Worm (Caenorhabditis elegans) whole organism, L1 larva: ENCODE results near the gene T25B9.12.

Experiments used
- C34B4.2 ChIP-seq: sonication (generic microtip); optimal IDR thresholded peaks from 2 replicates; lab custom pipeline; 2017; ENCODE audit warnings: mild to moderate bottlenecking, missing genetic modification characterization, missing compliant biosample characterization
- alr-1 ChIP-seq: fragments of 200-800 bp; sonication (Bioruptor generic); optimal IDR thresholded peaks from 2 replicates; lab custom pipeline; 2018; ENCODE audit warnings: borderline replicate concordance, mild to moderate bottlenecking, missing genetic modification characterization, missing compliant biosample characterization
- efl-1 ChIP-seq, 4 experiments: fragments of 150-350 bp; optimal IDR thresholded peaks in 3 of 4; peaks in 1 of 4; 1 replicate in 1 of 4; 2 replicates in 3 of 4; lab custom pipeline; 2014; ENCODE audit warnings: missing biosample characterization in 2 of 4, missing genetic modification characterization in 2 of 4, missing genetic modification reagents in 2 of 4
- fkh-8 ChIP-seq: sonication (generic microtip); optimal IDR thresholded peaks from 2 replicates; lab custom pipeline; 2016; ENCODE audit warnings: mild to moderate bottlenecking, missing genetic modification characterization, missing compliant biosample characterization
- nhr-77 ChIP-seq: fragments of 150-350 bp; optimal IDR thresholded peaks from 2 replicates; lab custom pipeline; 2014; ENCODE audit warnings: missing biosample characterization, missing genetic modification characterization
- unc-62 ChIP-seq: fragments of 150-350 bp; optimal IDR thresholded peaks from 2 replicates; lab custom pipeline; 2014; ENCODE audit warnings: missing biosample characterization, missing genetic modification reagents, missing genetic modification characterization
- zag-1 ChIP-seq: fragments of 150-350 bp; optimal IDR thresholded peaks from 2 replicates; lab custom pipeline; 2014; ENCODE audit warnings: missing biosample characterization, missing genetic modification characterization

DNA sequence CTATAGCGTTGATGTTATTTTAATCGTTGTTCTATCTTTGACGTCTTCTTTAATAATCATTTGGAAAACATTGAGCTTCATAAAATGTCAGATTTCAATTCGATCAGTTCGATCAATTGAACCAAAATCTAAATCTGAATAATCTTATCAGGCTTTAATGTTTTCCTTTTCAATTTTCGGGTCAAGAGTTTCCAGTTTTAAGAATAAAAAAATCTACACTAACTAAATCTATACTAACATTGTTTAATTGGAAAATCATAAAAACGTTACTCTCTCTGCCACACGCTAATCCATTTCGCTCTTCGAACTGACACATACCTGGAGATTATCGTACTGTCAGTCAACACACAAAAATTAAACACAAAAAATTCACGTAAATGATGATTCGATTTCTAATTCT, 947 bp upstream of the T25B9.12 start, which contains the start of gene T25B9.11:
- TF ChIP-seq C34B4.2 (tag; lab: Kevin White, UChicago), result no peak
- no peak for TF ChIP-seq nhr-77
- TF ChIP-seq fkh-8 (tag; lab: Kevin White, UChicago), result no peak
- no peak for TF ChIP-seq efl-1 (optimal IDR thresholded peaks at IDR 0.05; lab: Kevin White, UChicago)
- TF ChIP-seq efl-1 (GFP tag; optimal IDR thresholded peaks at IDR 0.05 in 1 of 2; lab: Kevin White, UChicago), result no peak
- no peak for TF ChIP-seq alr-1 (tag; lab: Kevin White, UChicago)
- TF ChIP-seq zag-1 (tag; lab: Kevin White, UChicago), result no peak
- TF ChIP-seq unc-62 (GFP tag; lab: Kevin White, UChicago), result no peak
